Worm (Caenorhabditis elegans) whole organism, late embryonic: ENCODE data around the gene T24A6.17.

ENCODE experiments used
- C08G9.2 ChIP-seq: sonication (generic microtip); optimal IDR thresholded peaks from 2 replicates; lab custom pipeline; 2016; ENCODE audit warnings: mild to moderate bottlenecking, missing genetic modification characterization, moderate library complexity, missing compliant biosample characterization
- C38D4.7 ChIP-seq: fragments of 200-800 bp; sonication (Bioruptor generic); optimal IDR thresholded peaks from 2 replicates; lab custom pipeline; 2018; ENCODE audit warnings: mild to moderate bottlenecking, missing genetic modification characterization, moderate library complexity, missing compliant biosample characterization
- T23F11.4 ChIP-seq: fragments of 200-800 bp; sonication (Bioruptor generic); optimal IDR thresholded peaks from 2 replicates; lab custom pipeline; 2018; ENCODE audit warnings: mild to moderate bottlenecking, missing genetic modification characterization, missing compliant biosample characterization
- ceh-14 ChIP-seq: sonication (generic microtip); optimal IDR thresholded peaks from 2 replicates; lab custom pipeline; 2016; ENCODE audit warnings: missing genotype, missing genetic modification characterization, missing compliant biosample characterization
- ceh-18 ChIP-seq: sonication (generic microtip); optimal IDR thresholded peaks from 2 replicates; lab custom pipeline; 2016; ENCODE audit warnings: missing genetic modification characterization, missing compliant biosample characterization
- ceh-19 ChIP-seq: fragments of 200-800 bp; sonication (Bioruptor generic); optimal IDR thresholded peaks from 2 replicates; lab custom pipeline; 2018; ENCODE audit warnings: mild to moderate bottlenecking, missing genetic modification characterization, missing compliant biosample characterization
- ceh-2 ChIP-seq: sonication (generic microtip); optimal IDR thresholded peaks from 2 replicates; lab custom pipeline; 2016; ENCODE audit warnings: missing genotype, missing genetic modification characterization, missing compliant biosample characterization
- ceh-22 ChIP-seq: sonication (generic microtip); optimal IDR thresholded peaks from 2 replicates; lab custom pipeline; 2017; ENCODE audit warnings: missing biosample characterization, missing genetic modification characterization
- ceh-34 ChIP-seq: sonication (generic microtip); optimal IDR thresholded peaks from 2 replicates; lab custom pipeline; 2016; ENCODE audit warnings: mild to moderate bottlenecking, missing genetic modification characterization, missing compliant biosample characterization
- ceh-45 ChIP-seq: fragments of 200-800 bp; sonication (Bioruptor generic); IDR thresholded peaks from 2 replicates; pipeline ENCODE4 v1.3.6; 2022; ENCODE audit warnings: missing genetic modification reagents, missing genetic modification characterization, missing compliant biosample characterization
- ceh-9 ChIP-seq: sonication (generic microtip); optimal IDR thresholded peaks from 2 replicates; lab custom pipeline; 2016; ENCODE audit warnings: mild to moderate bottlenecking, missing genetic modification characterization, inconsistent platforms, missing compliant biosample characterization
- dmd-4 ChIP-seq: sonication (generic microtip); optimal IDR thresholded peaks from 2 replicates; lab custom pipeline; 2016; ENCODE audit warnings: borderline replicate concordance, missing genetic modification characterization, missing compliant biosample characterization
- elt-2 ChIP-seq: sonication (generic microtip); optimal IDR thresholded peaks from 2 replicates; lab custom pipeline; 2016; ENCODE audit warnings: missing genetic modification reagents, missing genetic modification characterization, missing compliant biosample characterization
- elt-4 ChIP-seq: sonication (generic microtip); optimal IDR thresholded peaks from 2 replicates; lab custom pipeline; 2016; ENCODE audit warnings: missing genetic modification characterization, missing compliant biosample characterization
- ets-4 ChIP-seq: sonication (generic microtip); optimal IDR thresholded peaks from 2 replicates; lab custom pipeline; 2016; ENCODE audit warnings: missing genetic modification characterization, missing compliant biosample characterization
- fax-1 ChIP-seq: sonication (generic microtip); optimal IDR thresholded peaks from 2 replicates; lab custom pipeline; 2016; ENCODE audit warnings: missing genotype, missing genetic modification characterization, missing compliant biosample characterization
- fkh-10 ChIP-seq: fragments of 150-350 bp; optimal IDR thresholded peaks from 2 replicates; lab custom pipeline; 2014; ENCODE audit warnings: missing biosample characterization, missing genetic modification reagents, missing genetic modification characterization
- hlh-13 ChIP-seq: fragments of 200-800 bp; sonication (Bioruptor generic); optimal IDR thresholded peaks from 2 replicates; lab custom pipeline; 2018; ENCODE audit warnings: mild to moderate bottlenecking, missing genetic modification characterization, missing compliant biosample characterization
- hlh-15 ChIP-seq: sonication (generic microtip); optimal IDR thresholded peaks from 2 replicates; lab custom pipeline; 2016; ENCODE audit warnings: missing genetic modification characterization, missing compliant biosample characterization
- hlh-6 ChIP-seq: sonication (generic microtip); optimal IDR thresholded peaks from 2 replicates; lab custom pipeline; 2016; ENCODE audit warnings: missing genotype, missing genetic modification characterization, missing compliant biosample characterization
- hlh-8 ChIP-seq: sonication (generic microtip); optimal IDR thresholded peaks from 2 replicates; lab custom pipeline; 2016; ENCODE audit warnings: missing genotype, missing genetic modification characterization, missing compliant biosample characterization
- madf-2 ChIP-seq: sonication (generic microtip); optimal IDR thresholded peaks from 2 replicates; lab custom pipeline; 2017; ENCODE audit warnings: missing genetic modification characterization, missing compliant biosample characterization
- mec-3 ChIP-seq: sonication (generic microtip); optimal IDR thresholded peaks from 2 replicates; lab custom pipeline; 2016; ENCODE audit warnings: borderline replicate concordance, missing genetic modification characterization, missing compliant biosample characterization
- nfya-1 ChIP-seq: sonication (generic microtip); optimal IDR thresholded peaks from 2 replicates; lab custom pipeline; 2017; ENCODE audit warnings: missing genetic modification characterization, mild to moderate bottlenecking, missing compliant biosample characterization, antibody characterized with exemption, moderate library complexity
- nhr-11 ChIP-seq: fragments of 150-350 bp; optimal IDR thresholded peaks from 2 replicates; lab custom pipeline; 2014; ENCODE audit warnings: missing biosample characterization, missing genetic modification characterization
- nhr-232 ChIP-seq: sonication (generic microtip); optimal IDR thresholded peaks from 2 replicates; lab custom pipeline; 2016; ENCODE audit warnings: missing genetic modification characterization, missing compliant biosample characterization
- odd-2 ChIP-seq: sonication (generic microtip); optimal IDR thresholded peaks from 2 replicates; lab custom pipeline; 2017; ENCODE audit warnings: antibody characterized with exemption, mild to moderate bottlenecking, missing genetic modification characterization, missing compliant biosample characterization
- pat-9 ChIP-seq: fragments of 200-800 bp; sonication (Bioruptor generic); optimal IDR thresholded peaks from 2 replicates; lab custom pipeline; 2018; ENCODE audit warnings: mild to moderate bottlenecking, missing genetic modification characterization, moderate library complexity, missing compliant biosample characterization
- pha-4 ChIP-seq: fragments of 150-350 bp; optimal IDR thresholded peaks from 2 replicates; lab custom pipeline; 2018; ENCODE audit warnings: missing biosample characterization, missing genetic modification reagents, missing genetic modification characterization
- pqm-1 ChIP-seq: sonication (generic microtip); optimal IDR thresholded peaks from 2 replicates; lab custom pipeline; 2016; ENCODE audit warnings: missing genetic modification characterization, missing compliant biosample characterization
- ref-2 ChIP-seq: sonication (generic microtip); optimal IDR thresholded peaks from 2 replicates; lab custom pipeline; 2016; ENCODE audit warnings: missing genetic modification characterization, missing compliant biosample characterization
- rnt-1 ChIP-seq: sonication (generic microtip); optimal IDR thresholded peaks from 2 replicates; lab custom pipeline; 2016; ENCODE audit warnings: missing genetic modification characterization, missing compliant biosample characterization
- sdc-2 ChIP-seq: sonication (generic microtip); optimal IDR thresholded peaks from 2 replicates; lab custom pipeline; 2016; ENCODE audit warnings: missing genotype, missing genetic modification characterization, missing compliant biosample characterization
- sox-2 ChIP-seq: fragments of 200-800 bp; sonication (Bioruptor generic); IDR thresholded peaks from 2 replicates; pipeline ENCODE4 v1.3.6; 2022; ENCODE audit warnings: missing genetic modification reagents, missing genetic modification characterization, missing compliant biosample characterization
- sox-4 ChIP-seq: sonication (generic microtip); optimal IDR thresholded peaks from 2 replicates; lab custom pipeline; 2017; ENCODE audit warnings: mild to moderate bottlenecking, missing genetic modification characterization, inconsistent platforms, missing compliant biosample characterization
- syd-9 ChIP-seq: sonication (generic microtip); optimal IDR thresholded peaks from 2 replicates; lab custom pipeline; 2016; ENCODE audit warnings: mild to moderate bottlenecking, missing genetic modification characterization, moderate library complexity, missing compliant biosample characterization
- tbx-2 ChIP-seq: sonication (generic microtip); optimal IDR thresholded peaks from 2 replicates; lab custom pipeline; 2016; ENCODE audit warnings: missing genetic modification characterization, missing compliant biosample characterization
- ttx-3 ChIP-seq: sonication (generic microtip); optimal IDR thresholded peaks from 2 replicates; lab custom pipeline; 2016; ENCODE audit warnings: missing genetic modification reagents, missing genetic modification characterization, missing compliant biosample characterization
- unc-3 ChIP-seq, 2 experiments: fragments of 200-800 bp in 1 of 2; sonication (Bioruptor generic) in 1 of 2; sonication (generic microtip) in 1 of 2; conservative IDR thresholded peaks in 1 of 2; optimal IDR thresholded peaks in 1 of 2; 2 replicates each; pipeline versions ENCODE4 v1.3.6 to Lab custom; 2016 to 2022; ENCODE audit warnings: missing compliant biosample characterization in 2 of 2, missing genetic modification characterization in 2 of 2, missing genetic modification reagents in 1 of 2
- unc-42 ChIP-seq: sonication (generic microtip); optimal IDR thresholded peaks from 2 replicates; lab custom pipeline; 2016; ENCODE audit warnings: missing genotype, missing genetic modification characterization, missing compliant biosample characterization
- unc-55 ChIP-seq: sonication (generic microtip); optimal IDR thresholded peaks from 2 replicates; lab custom pipeline; 2017; ENCODE audit warnings: missing biosample characterization, missing genetic modification reagents, missing genetic modification characterization
- zip-5 ChIP-seq: sonication (generic microtip); optimal IDR thresholded peaks from 2 replicates; lab custom pipeline; 2016; ENCODE audit warnings: missing genetic modification characterization, missing compliant biosample characterization
- ztf-16 ChIP-seq: sonication (generic microtip); optimal IDR thresholded peaks from 2 replicates; lab custom pipeline; 2017; ENCODE audit warnings: missing genetic modification characterization, missing compliant biosample characterization

The T24A6.17 gene

ce11 chrV:3587633-3588032 lies 23.4 kb upstream of the T24A6.17 start (continued):
- TF ChIP-seq unc-3 (GFP tag; conservative IDR thresholded peaks at IDR 0.05; lab: Robert Waterston, UW) (0 out of 2 replicates have a peak, but pooled peaks have one; percentile 38), unc-3 (tag; optimal IDR thresholded peaks at IDR 0.05; lab: Kevin White, UChicago) (peak; percentile 55), ceh-34 (peak; percentile 74), ceh-14 (tag; lab: Kevin White, UChicago) (peak; percentile 9), pat-9 (peak; percentile 31), elt-4 (tag; lab: Kevin White, UChicago) (no peak), mec-3 (tag; lab: Kevin White, UChicago) (peak; percentile 13), dmd-4 (tag; lab: Kevin White, UChicago) (peak; percentile 45), unc-55 (GFP tag; lab: Kevin White, UChicago) (no peak), hlh-13 (GFP tag; lab: Kevin White, UChicago) (no peak), C08G9.2 (tag; lab: Kevin White, UChicago) (no peak), elt-2 (tag; lab: Kevin White, UChicago) (peak; percentile 81), ceh-19 (peak; percentile 49), ztf-16 (peak; percentile 15), ceh-2 (tag; lab: Kevin White, UChicago) (peak; percentile 39), ref-2 (tag; lab: Kevin White, UChicago) (no peak)
- TF ChIP-seq, all 69 proteins: peak for 36

ce11 chrV:3586014-3586689 lies 21.9 kb upstream of the T24A6.17 start, which contains the start of the genes rpl-11.1 and T22F3.2:
Gene rpl-11.1 (minus strand): TSS chrV:3586064.
Gene T22F3.2 (plus strand): TSS chrV:3586639.
- no peak for TF ChIP-seq ceh-18 (tag; lab: Kevin White, UChicago)
- TF ChIP-seq nfya-1 (tag; lab: Kevin White, UChicago) = peak; percentile 14

ce11 chrV:3585011-3585410 lies 20.8 kb upstream of the T24A6.17 start:
- no peak for TF ChIP-seq ceh-22
- TF ChIP-seq fax-1 = no peak
- TF ChIP-seq pat-9 = no peak
- no peak for TF ChIP-seq ceh-2 (tag; lab: Kevin White, UChicago)
- TF ChIP-seq C38D4.7 = no peak
- no peak for TF ChIP-seq mec-3 (tag; lab: Kevin White, UChicago)
- TF ChIP-seq ref-2 (tag; lab: Kevin White, UChicago) = no peak
- TF ChIP-seq sox-4 (tag; lab: Kevin White, UChicago) = no peak
- TF ChIP-seq ttx-3 (tag; lab: Kevin White, UChicago) = no peak
- no peak for TF ChIP-seq pqm-1
- no peak for TF ChIP-seq ets-4

- TF ChIP-seq unc-42 = no peak
- TF ChIP-seq rnt-1 = no peak
- TF ChIP-seq madf-2 (tag; lab: Kevin White, UChicago) = no peak
- TF ChIP-seq ceh-18 (tag; lab: Kevin White, UChicago) = no peak
- no peak for TF ChIP-seq mec-3 (tag; lab: Kevin White, UChicago)
- no peak for TF ChIP-seq tbx-2
- TF ChIP-seq ceh-9 (tag; lab: Kevin White, UChicago) = no peak
- TF ChIP-seq ets-4 = no peak
- no peak for TF ChIP-seq pha-4 (tag; lab: Kevin White, UChicago)
- TF ChIP-seq hlh-6 (tag; lab: Kevin White, UChicago) = no peak
- no peak for TF ChIP-seq hlh-15 (tag; lab: Kevin White, UChicago)
- TF ChIP-seq T23F11.4 = no peak
Observed at ce11 chrV:3583622-3584021, 19.4 kb upstream of the T24A6.17 start.

ce11 chrV:3582671-3583070 lies 18.4 kb upstream of the T24A6.17 start:
- no peak for TF ChIP-seq ztf-16
- no peak for TF ChIP-seq fkh-10 (GFP tag; lab: Kevin White, UChicago)
- no peak for TF ChIP-seq ceh-45 (GFP tag; lab: Robert Waterston, UW)
- TF ChIP-seq hlh-15 (tag; lab: Kevin White, UChicago) = no peak
- TF ChIP-seq ceh-18 (tag; lab: Kevin White, UChicago) = no peak
- no peak for TF ChIP-seq nhr-11 (tag; lab: Kevin White, UChicago)
- no peak for TF ChIP-seq odd-2 (tag; lab: Kevin White, UChicago)
- no peak for TF ChIP-seq nhr-232 (tag; lab: Kevin White, UChicago)
- TF ChIP-seq zip-5 = no peak
- no peak for TF ChIP-seq sdc-2 (tag; lab: Kevin White, UChicago)
- no peak for TF ChIP-seq fax-1
- TF ChIP-seq ceh-9 (tag; lab: Kevin White, UChicago) = no peak
- no peak for TF ChIP-seq syd-9
- no peak for TF ChIP-seq dmd-4 (tag; lab: Kevin White, UChicago)
- no peak for TF ChIP-seq hlh-8 (tag; lab: Kevin White, UChicago)
- TF ChIP-seq sox-4 (tag; lab: Kevin White, UChicago) = no peak
- TF ChIP-seq ets-4 = no peak
- no peak for TF ChIP-seq sox-2 (GFP tag; lab: Robert Waterston, UW)
